Worm (Caenorhabditis elegans): ENCODE results near the gene oct-2.

DNA sequence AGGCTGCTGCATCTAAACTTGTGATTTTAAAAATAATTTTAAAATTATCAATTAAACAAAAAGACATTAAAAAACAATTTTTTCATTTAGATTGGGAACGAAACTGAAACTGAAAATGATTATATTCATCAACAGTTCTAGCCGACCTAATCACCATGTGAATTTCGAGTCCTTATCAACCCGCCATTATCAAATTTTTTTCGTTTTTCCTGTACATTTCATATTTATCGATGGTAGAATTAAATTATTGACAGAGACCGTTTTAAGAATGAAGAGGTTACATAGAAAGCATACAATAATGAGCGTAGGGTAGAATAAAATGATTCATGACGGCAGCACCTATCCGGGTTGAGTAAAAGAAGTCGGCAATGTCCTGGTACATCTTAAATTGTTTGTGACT lies 22.0 kb upstream of the oct-2 start, which contains the start of gene asm-2:
- TF ChIP-seq akir-1 (GFP tag; optimal IDR thresholded peaks at IDR 0.05) (no peak), rec-8 (tag; optimal IDR thresholded peaks at IDR 0.05) (no peak)
